Worm (Caenorhabditis elegans): ENCODE results near the gene best-13.

- no peak for TF ChIP-seq ceh-48 (tag; optimal IDR thresholded peaks at IDR 0.05)
- no peak for TF ChIP-seq eyg-1 (tag; optimal IDR thresholded peaks at IDR 0.05)
- TF ChIP-seq pat-9 (tag; optimal IDR thresholded peaks at IDR 0.05) = no peak
- TF ChIP-seq elt-2 (tag; optimal IDR thresholded peaks at IDR 0.05) = no peak
- no peak for TF ChIP-seq ceh-45 (GFP tag; IDR thresholded peaks at IDR 0.05)
- no peak for TF ChIP-seq nhr-11 (tag; optimal IDR thresholded peaks at IDR 0.05)
- no peak for TF ChIP-seq ceh-14 (tag; optimal IDR thresholded peaks at IDR 0.05)
- no peak for TF ChIP-seq unc-55 (GFP tag; optimal IDR thresholded peaks at IDR 0.05)
- TF ChIP-seq ceh-18 (tag; optimal IDR thresholded peaks at IDR 0.05) = no peak
- TF ChIP-seq Y22D7AL.16 (tag; optimal IDR thresholded peaks at IDR 0.05) = no peak
These were observed 11.4 kb downstream of the best-13 start for ce11 chrIV:9915128-9915527.
